Fruit fly (Drosophila melanogaster) S2 (cell line): ENCODE data around the gene CG14441.

Experiments used
- CG8478 ChIP-seq: fragments of >200 bp; optimal IDR thresholded peaks from 2 replicates; lab custom pipeline; 2018
- CTCF ChIP-seq, 2 experiments: fragments of >200 bp; optimal IDR thresholded peaks; 2 replicates each; lab custom pipeline; 2018

dm6 chrX:6673637-6674487, 25.4 kb upstream of the CG14441 start, which contains the start of the genes CG3198 and Mcm6:
- TF ChIP-seq CTCF (optimal IDR thresholded peaks at IDR 0.05; lab: Kevin White, UChicago) = no peak
- TF ChIP-seq CG8478 (lab: Kevin White, UChicago) = no peak
